Worm (Caenorhabditis elegans): ENCODE measurements around the gene del-6.

ce11 chrV:10615496-10615895, 42.8 kb downstream of the del-6 start, which contains the start of gene H09F14.1:
- TF ChIP-seq lin-54 (GFP tag; optimal IDR thresholded peaks at IDR 0.05), result no peak
- TF ChIP-seq bed-2 (GFP tag; IDR thresholded peaks at IDR 0.05), result no peak
- TF ChIP-seq hmg-20 (GFP tag; IDR thresholded peaks at IDR 0.05), result no peak
- no peak for TF ChIP-seq sdz-38 (tag; optimal IDR thresholded peaks at IDR 0.05)
- no peak for TF ChIP-seq gei-17 (GFP tag; optimal IDR thresholded peaks at IDR 0.05)
